Worm (Caenorhabditis elegans): Measurements from ENCODE around the gene Y57G11B.8.

Gene Y57G11B.8

DNA sequence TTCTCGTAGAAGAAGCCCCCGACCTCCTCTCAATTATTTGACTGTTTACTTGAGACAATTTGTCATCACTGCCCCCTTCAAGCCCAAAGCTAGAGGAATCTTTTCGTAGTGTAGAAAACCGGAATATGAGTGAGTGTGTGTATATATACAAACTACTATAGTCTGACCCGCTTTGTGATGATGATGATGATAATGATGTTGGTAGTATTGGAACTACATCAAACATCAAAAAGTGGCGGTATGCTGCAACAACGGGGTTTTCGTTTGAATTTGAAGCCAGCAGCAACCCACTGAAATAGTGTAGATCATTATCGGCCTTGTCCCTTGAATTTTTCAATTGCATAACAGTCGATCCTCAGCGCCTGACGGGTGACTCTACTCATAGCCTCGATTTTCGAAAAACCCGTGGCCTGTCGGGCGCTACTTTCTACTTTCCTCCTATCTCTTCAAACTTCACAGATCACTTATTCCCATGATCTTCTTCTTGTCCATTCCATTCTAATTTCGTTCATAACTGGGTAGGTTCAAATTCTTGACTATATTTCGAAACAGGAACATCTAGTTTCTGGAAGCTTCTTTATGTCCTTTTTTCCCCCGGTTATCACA lies 33.5 kb upstream of the Y57G11B.8 start:
- TF ChIP-seq dmd-6 (GFP tag; IDR thresholded peaks at IDR 0.05): 0 out of 2 replicates have a peak, but pooled peaks have one; percentile 5
- peak; percentile 53 for TF ChIP-seq nhr-25 (tag; optimal IDR thresholded peaks at IDR 0.05; ENCODE audit: borderline replicate concordance, insufficient read depth)
- no peak for TF ChIP-seq hif-1 (tag; optimal IDR thresholded peaks at IDR 0.05)
- peak in 1 of 2 experiments; percentile 95 for TF ChIP-seq unc-62 (GFP tag; optimal IDR thresholded peaks at IDR 0.05 in 1 of 2)
- no peak for TF ChIP-seq unc-62 (tag; optimal IDR thresholded peaks at IDR 0.05)
- peak; percentile 75 for TF ChIP-seq aha-1 (tag)
- TF ChIP-seq hlh-30 (tag; optimal IDR thresholded peaks at IDR 0.05; ENCODE audit: insufficient read depth): peak; percentile 81
- no peak for TF ChIP-seq nhr-48 (tag; optimal IDR thresholded peaks at IDR 0.05)

DNA sequence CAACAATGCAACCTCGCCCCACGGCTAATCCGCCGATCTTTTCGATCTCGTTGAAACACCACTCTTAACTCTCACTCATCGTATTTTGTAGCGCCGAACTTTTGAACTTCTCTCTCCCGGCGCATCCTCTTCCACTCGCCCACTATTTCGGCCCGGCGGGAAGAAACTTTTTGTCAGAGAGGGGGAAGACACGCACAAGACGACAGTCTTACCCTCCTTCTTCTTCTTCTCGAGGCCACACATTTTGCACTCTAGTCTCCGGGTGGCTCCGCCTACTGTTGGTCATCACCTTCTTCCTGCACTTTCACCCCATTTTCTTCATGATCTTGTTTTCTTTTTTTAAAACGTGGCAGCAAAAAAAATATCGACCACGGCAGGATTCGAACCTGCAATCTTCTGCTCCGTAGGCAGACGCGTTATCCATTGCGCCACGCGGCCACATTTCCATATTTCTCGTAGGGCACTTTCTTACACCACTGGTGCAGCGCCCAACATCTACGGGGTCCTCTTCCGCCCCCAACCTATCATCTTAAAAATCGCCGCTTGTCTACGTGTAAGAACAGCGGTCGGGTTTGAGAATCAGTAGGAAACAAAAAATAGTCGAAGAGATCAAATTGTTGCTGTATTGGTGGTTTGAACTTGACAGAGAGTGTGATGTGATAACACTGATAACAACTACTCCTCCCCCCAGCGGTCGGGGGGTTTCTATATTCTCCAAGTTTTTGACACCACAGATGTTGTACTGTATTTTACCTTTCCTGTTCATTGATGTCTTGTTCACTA lies 32.6 kb upstream of the Y57G11B.8 start:
- TF ChIP-seq dpl-1 (GFP tag; optimal IDR thresholded peaks at IDR 0.05) (peak; percentile 5), hlh-11 (tag; optimal IDR thresholded peaks at IDR 0.05) (peak; percentile 84), aha-1 (tag) (peak; percentile 98), dmd-9 (GFP tag; IDR thresholded peaks at IDR 0.05) (no peak; the same call in 1 of the 2 replicates), tag-97 (GFP tag; IDR thresholded peaks at IDR 0.05) (no peak), egl-43 (GFP tag; IDR thresholded peaks at IDR 0.05) (0 out of 2 replicates have a peak, but pooled peaks have one; percentile 27), madf-5 (GFP tag; IDR thresholded peaks at IDR 0.05) (0 out of 4 replicates have a peak, but pooled peaks of 1 of the 2 experiments have one; percentile 34), tra-1 (GFP tag; IDR thresholded peaks at IDR 0.05) (peak; percentile 36; the same call in 1 of the 2 replicates), Y105C5A.15 (GFP tag; IDR thresholded peaks at IDR 0.05) (0 out of 2 replicates have a peak, but pooled peaks have one; percentile 52), madf-9 (GFP tag; conservative IDR thresholded peaks at IDR 0.05) (no peak), ctbp-1 (GFP tag; IDR thresholded peaks at IDR 0.05) (peak; percentile 53; the same call in 1 of the 2 replicates), zip-11 (GFP tag; IDR thresholded peaks at IDR 0.05) (no peak), T26A8.4 (GFP tag; IDR thresholded peaks at IDR 0.05) (0 out of 2 replicates have a peak, but pooled peaks have one; percentile 64), unc-62 (GFP tag; optimal IDR thresholded peaks at IDR 0.05 in 1 of 2) (peak in 1 of 2 experiments; percentile 24), unc-62 (tag; optimal IDR thresholded peaks at IDR 0.05) (no peak), mxl-3 (GFP tag; optimal IDR thresholded peaks at IDR 0.05) (peak; percentile 60), dmd-6 (GFP tag; IDR thresholded peaks at IDR 0.05) (peak; percentile 95), lin-38 (GFP tag; IDR thresholded peaks at IDR 0.05) (peak; percentile 53; the same call in 1 of the 2 replicates), D1046.2 (GFP tag; IDR thresholded peaks at IDR 0.05) (0 out of 2 replicates have a peak, but pooled peaks have one; percentile 3), dve-1 (tag; optimal IDR thresholded peaks at IDR 0.05; ENCODE audit: insufficient read depth) (peak; percentile 49), nhr-28 (tag; optimal IDR thresholded peaks at IDR 0.05) (peak; percentile 99), hif-1 (tag; optimal IDR thresholded peaks at IDR 0.05) (peak in 1 of 2 experiments; percentile 30), nhr-11 (tag; optimal IDR thresholded peaks at IDR 0.05) (peak; percentile 67), lsy-2 (tag; optimal IDR thresholded peaks at IDR 0.05) (peak; percentile 36 to 61), nhr-77 (tag; optimal IDR thresholded peaks at IDR 0.05) (peak; percentile 69), mdl-1 (tag; optimal IDR thresholded peaks at IDR 0.05) (peak; percentile 21 to 58), saeg-2 (GFP tag; IDR thresholded peaks at IDR 0.05) (no peak), vab-7 (GFP tag; IDR thresholded peaks at IDR 0.05) (0 out of 2 replicates have a peak, but pooled peaks have one; percentile 14), lin-39 (tag; optimal IDR thresholded peaks at IDR 0.05) (no peak), jun-1 (tag; optimal IDR thresholded peaks at IDR 0.05) (peak; percentile 32), nhr-237 (tag; optimal IDR thresholded peaks at IDR 0.05) (no peak), duxl-1 (tag; optimal IDR thresholded peaks at IDR 0.05; ENCODE audit: poor library complexity) (peak; percentile 38), mes-2 (tag; optimal IDR thresholded peaks at IDR 0.05; ENCODE audit: poor library complexity, severe bottlenecking) (peak; percentile 45), daf-16 (GFP tag; optimal IDR thresholded peaks at IDR 0.05) (peak; percentile 47 to 51), daf-16 (tag; optimal IDR thresholded peaks at IDR 0.05) (peak; percentile 80), mep-1 (tag; optimal IDR thresholded peaks at IDR 0.05) (peak; percentile 73), nhr-102 (tag; optimal IDR thresholded peaks at IDR 0.05) (peak; percentile 23), unc-130 (GFP tag; optimal IDR thresholded peaks at IDR 0.05) (no peak), gei-8 (GFP tag; optimal IDR thresholded peaks at IDR 0.05) (peak; percentile 59), pha-4 (GFP tag; IDR thresholded peaks at IDR 0.05) (no peak; the same call in 1 of the 2 replicates), pha-4 (tag; optimal IDR thresholded peaks at IDR 0.05) (peak; percentile 9), hlh-30 (tag; optimal IDR thresholded peaks at IDR 0.05; ENCODE audit: insufficient read depth) (peak; percentile 83)

All from whole organism, L4 larva.